Fruit fly (Drosophila melanogaster): ENCODE results near the gene CG14565.
A peak's percentile ranks its signal among the peaks of the same experiment; 100 is the strongest.

The CG14565 gene

dm6 chr3L:21728616-21729047 lies 15.4 kb downstream of the CG14565 start, which contains the start of the genes CG11247 and Polr2H (continued):
- peak; percentile 83 for TF ChIP-seq Hmr (GFP tag; optimal IDR thresholded peaks at IDR 0.05)
- peak; percentile 95 for TF ChIP-seq nmo (GFP tag; optimal IDR thresholded peaks at IDR 0.05)
- TF ChIP-seq Dfd (GFP tag; optimal IDR thresholded peaks at IDR 0.05), result no peak
- TF ChIP-seq HHEX (GFP tag; optimal IDR thresholded peaks at IDR 0.05), result peak; percentile 71
- TF ChIP-seq CG4617 (GFP tag; optimal IDR thresholded peaks at IDR 0.05; ENCODE audit: borderline replicate concordance), result peak; percentile 99
- peak; percentile 88 for TF ChIP-seq CG4730 (GFP tag; IDR thresholded peaks at IDR 0.05)
- peak; percentile 15 for TF ChIP-seq Dp (GFP tag; optimal IDR thresholded peaks at IDR 0.05)
- peak; percentile 92 for TF ChIP-seq CG32772 (GFP tag; IDR thresholded peaks at IDR 0.05)
- TF ChIP-seq CG6813 (GFP tag; optimal IDR thresholded peaks at IDR 0.05), result no peak
- peak; percentile 88 for TF ChIP-seq CG10267 (tag; optimal IDR thresholded peaks at IDR 0.05)
- peak; percentile 86 for TF ChIP-seq CG17802 (tag; optimal IDR thresholded peaks at IDR 0.05)
- TF ChIP-seq disco-r (GFP tag; optimal IDR thresholded peaks at IDR 0.05), result peak; percentile 72
- peak; percentile 76; the same call in 2 of the 3 replicates for TF ChIP-seq CG11695 (GFP tag; IDR thresholded peaks at IDR 0.05)
- peak; percentile 79 for TF ChIP-seq Opbp (GFP tag; IDR thresholded peaks at IDR 0.05; ENCODE audit: partially characterized antibody)
- peak; percentile 78 for TF ChIP-seq Fer2 (tag; optimal IDR thresholded peaks at IDR 0.05)
- TF ChIP-seq kni (GFP tag; optimal IDR thresholded peaks at IDR 0.05), result no peak
- TF ChIP-seq aop (GFP tag; IDR thresholded peaks at IDR 0.05), result peak; percentile 11; the same call in 1 of the 2 replicates
- peak; percentile 72 for TF ChIP-seq CG15514 (GFP tag; optimal IDR thresholded peaks at IDR 0.05)
- peak; percentile 94 for TF ChIP-seq CG9817 (tag; optimal IDR thresholded peaks at IDR 0.05)
- TF ChIP-seq CG6854 (GFP tag; optimal IDR thresholded peaks at IDR 0.05), result no peak
- peak; percentile 51 for TF ChIP-seq CG12071 (GFP tag; optimal IDR thresholded peaks at IDR 0.05)
- TF ChIP-seq CG6689 (GFP tag; IDR thresholded peaks at IDR 0.05), result peak; percentile 91
- TF ChIP-seq nerfin-1 (tag; optimal IDR thresholded peaks at IDR 0.05), result peak; percentile 78
- TF ChIP-seq tio (GFP tag; optimal IDR thresholded peaks at IDR 0.05), result peak; percentile 86
- TF ChIP-seq tll (GFP tag; optimal IDR thresholded peaks at IDR 0.05), result peak; percentile 41 to 98
- TF ChIP-seq B-H1 (GFP tag; IDR thresholded peaks at IDR 0.05), result peak; percentile 86
- TF ChIP-seq CG11247 (GFP tag; IDR thresholded peaks at IDR 0.05), result peak; percentile 97
- peak; percentile 72 for TF ChIP-seq NK7.1 (GFP tag; optimal IDR thresholded peaks at IDR 0.05)
- 0 out of 2 replicates have a peak, but pooled peaks have one; percentile 48 for TF ChIP-seq ato (GFP tag; IDR thresholded peaks at IDR 0.05; ENCODE audit: partially characterized antibody)
- TF ChIP-seq CG6272 (GFP tag; IDR thresholded peaks at IDR 0.05), result peak; percentile 95
- peak; percentile 77 for TF ChIP-seq CG18619 (GFP tag; optimal IDR thresholded peaks at IDR 0.05)
- peak; percentile 12 for TF ChIP-seq CG5180 (GFP tag; optimal IDR thresholded peaks at IDR 0.05)
- peak; percentile 38; the same call in 1 of the 2 replicates for TF ChIP-seq Awh (GFP tag; IDR thresholded peaks at IDR 0.05)
- TF ChIP-seq Lim3 (GFP tag; IDR thresholded peaks at IDR 0.05), result peak; percentile 70; the same call in 1 of the 2 replicates
- peak; percentile 78 for TF ChIP-seq CG15269 (tag; optimal IDR thresholded peaks at IDR 0.05)
- TF ChIP-seq CG10274 (GFP tag; optimal IDR thresholded peaks at IDR 0.05), result peak; percentile 54
- TF ChIP-seq Mrtf (GFP tag; IDR thresholded peaks at IDR 0.05), result peak; percentile 90
- peak; percentile 78 for TF ChIP-seq btn (GFP tag; optimal IDR thresholded peaks at IDR 0.05)
- peak; percentile 91 for TF ChIP-seq Camta (GFP tag; optimal IDR thresholded peaks at IDR 0.05)
- peak; percentile 92 for TF ChIP-seq Rx (GFP tag; IDR thresholded peaks at IDR 0.05)
- peak; percentile 91 for TF ChIP-seq CG12659 (GFP tag; optimal IDR thresholded peaks at IDR 0.05)
- peak; percentile 97 for TF ChIP-seq sisA (GFP tag; IDR thresholded peaks at IDR 0.05)
- peak; percentile 70 for TF ChIP-seq sim (GFP tag; IDR thresholded peaks at IDR 0.05)
- TF ChIP-seq odd (GFP tag; optimal IDR thresholded peaks at IDR 0.05), result peak; percentile 29
- peak; percentile 81 for TF ChIP-seq GATAe (GFP tag; conservative IDR thresholded peaks at IDR 0.05)
- no peak for TF ChIP-seq CG31365 (tag; optimal IDR thresholded peaks at IDR 0.05)
- TF ChIP-seq grau (tag; optimal IDR thresholded peaks at IDR 0.05), result peak; percentile 86
- peak; percentile 85 for TF ChIP-seq CG13287 (GFP tag; IDR thresholded peaks at IDR 0.05; ENCODE audit: partially characterized antibody)
- TF ChIP-seq Aef1 (GFP tag; IDR thresholded peaks at IDR 0.05), result peak; percentile 95

Data from whole organism, embryonic.